Worm (Caenorhabditis elegans): ENCODE measurements around the gene meg-1.

- TF ChIP-seq F13C5.2 (tag; optimal IDR thresholded peaks at IDR 0.05), result peak; percentile 62
- peak; percentile 87 for TF ChIP-seq hmg-4 (GFP tag; optimal IDR thresholded peaks at IDR 0.05)
- TF ChIP-seq sea-1 (GFP tag; conservative IDR thresholded peaks at IDR 0.05), result no peak
These were observed 18.7 kb upstream of the meg-1 start for ce11 chrX:13948167-13948566.

Measured in whole organism, early embryonic.